Fruit fly (Drosophila melanogaster): ENCODE data around the gene CG32091.

CG32091 gene

DNA sequence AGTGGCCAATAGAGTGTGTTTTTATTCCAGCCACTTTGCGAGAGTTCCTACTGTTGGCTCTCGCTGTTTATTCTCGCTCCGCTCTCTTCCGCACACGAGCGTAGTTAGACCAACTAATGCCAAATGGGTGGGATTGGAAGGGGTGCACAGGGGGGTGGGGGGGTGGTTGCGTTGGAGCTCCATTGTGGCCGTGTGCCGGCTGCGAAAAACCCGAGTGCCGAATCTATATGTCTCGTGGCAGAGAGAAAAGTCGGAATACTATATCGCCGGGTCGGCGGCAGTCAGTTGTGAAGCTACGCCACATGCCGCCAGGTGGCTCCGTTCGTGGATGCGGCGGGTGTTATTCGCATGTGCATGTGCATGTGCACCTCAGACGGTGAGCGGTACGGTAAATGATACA lies 30.1 kb upstream of the CG32091 start (continued):
- no peak for TF ChIP-seq kah (GFP tag; optimal IDR thresholded peaks at IDR 0.05)
- 0 out of 3 replicates have a peak, but pooled peaks have one; percentile 47 for TF ChIP-seq CG11456 (GFP tag; IDR thresholded peaks at IDR 0.05)
- no peak for TF ChIP-seq Nf-YB (GFP tag; optimal IDR thresholded peaks at IDR 0.05)
- no peak for TF ChIP-seq Ssrp (tag; optimal IDR thresholded peaks at IDR 0.05)
- no peak for TF ChIP-seq CG4360 (GFP tag; IDR thresholded peaks at IDR 0.05)
- TF ChIP-seq tap (tag; optimal IDR thresholded peaks at IDR 0.05) = no peak
- no peak for TF ChIP-seq Nf-YC (tag; optimal IDR thresholded peaks at IDR 0.05)
- no peak for TF ChIP-seq zfh1 (GFP tag; IDR thresholded peaks at IDR 0.05)
- peak; percentile 31; the same call in 1 of the 2 replicates for TF ChIP-seq CG6272 (GFP tag; IDR thresholded peaks at IDR 0.05)
- peak; percentile 85 for TF ChIP-seq Deaf1 (tag; optimal IDR thresholded peaks at IDR 0.05)
- no peak for TF ChIP-seq psq (GFP tag; optimal IDR thresholded peaks at IDR 0.05)
- no peak for TF ChIP-seq chn (GFP tag; optimal IDR thresholded peaks at IDR 0.05)
- TF ChIP-seq CG34422 (GFP tag; IDR thresholded peaks at IDR 0.05) = peak; percentile 28; the same call in 1 of the 3 replicates
- no peak for TF ChIP-seq tll (GFP tag; optimal IDR thresholded peaks at IDR 0.05)
- TF ChIP-seq Hmr (GFP tag; optimal IDR thresholded peaks at IDR 0.05) = no peak
- TF ChIP-seq CG13894 (tag; optimal IDR thresholded peaks at IDR 0.05) = peak; percentile 84
- TF ChIP-seq inv (GFP tag; IDR thresholded peaks at IDR 0.05; ENCODE audit: partially characterized antibody) = no peak
- no peak for TF ChIP-seq CG17568 (GFP tag; optimal IDR thresholded peaks at IDR 0.05)
- no peak for TF ChIP-seq Ptx1 (GFP tag; IDR thresholded peaks at IDR 0.05)
- no peak for TF ChIP-seq CG3995 (GFP tag; optimal IDR thresholded peaks at IDR 0.05)
- no peak for TF ChIP-seq CG13296 (GFP tag; optimal IDR thresholded peaks at IDR 0.05)
- TF ChIP-seq CTCF (GFP tag; optimal IDR thresholded peaks at IDR 0.05) = peak; percentile 40
- TF ChIP-seq chinmo (GFP tag; IDR thresholded peaks at IDR 0.05; ENCODE audit: partially characterized antibody) = 0 out of 4 replicates have a peak, but pooled peaks have one; percentile 21
- no peak for TF ChIP-seq fd96Cb (tag; optimal IDR thresholded peaks at IDR 0.05)
- TF ChIP-seq Bgb (GFP tag; IDR thresholded peaks at IDR 0.05; ENCODE audit: partially characterized antibody) = no peak
- no peak for TF ChIP-seq CG16863 (GFP tag; optimal IDR thresholded peaks at IDR 0.05)
- TF ChIP-seq CG12299 (tag; optimal IDR thresholded peaks at IDR 0.05) = no peak
- TF ChIP-seq CG8281 (tag; optimal IDR thresholded peaks at IDR 0.05) = no peak
- TF ChIP-seq Dbx (GFP tag; IDR thresholded peaks at IDR 0.05) = 0 out of 3 replicates have a peak, but pooled peaks have one; percentile 11
- no peak for TF ChIP-seq ATbp (GFP tag; optimal IDR thresholded peaks at IDR 0.05)
- no peak for TF ChIP-seq CrebB (tag; optimal IDR thresholded peaks at IDR 0.05)
- TF ChIP-seq CG10654 (GFP tag; optimal IDR thresholded peaks at IDR 0.05) = no peak
- TF ChIP-seq CG10543 (GFP tag; optimal IDR thresholded peaks at IDR 0.05) = no peak
- TF ChIP-seq Eip74EF (GFP tag; optimal IDR thresholded peaks at IDR 0.05) = no peak
- TF ChIP-seq CG8290 (GFP tag; optimal IDR thresholded peaks at IDR 0.05) = no peak
- TF ChIP-seq CG8290 (tag; optimal IDR thresholded peaks at IDR 0.05) = no peak
- no peak for TF ChIP-seq CG5180 (GFP tag; optimal IDR thresholded peaks at IDR 0.05)
- no peak for TF ChIP-seq lola (GFP tag; optimal IDR thresholded peaks at IDR 0.05)
- TF ChIP-seq CG32767 (GFP tag; IDR thresholded peaks at IDR 0.05) = 0 out of 2 replicates have a peak, but pooled peaks have one; percentile 12
- TF ChIP-seq emc (GFP tag; optimal IDR thresholded peaks at IDR 0.05) = no peak
- no peak for TF ChIP-seq CG3281 (GFP tag; optimal IDR thresholded peaks at IDR 0.05)
- TF ChIP-seq pb (GFP tag; optimal IDR thresholded peaks at IDR 0.05) = no peak
- TF ChIP-seq onecut (GFP tag; IDR thresholded peaks at IDR 0.05) = no peak
- TF ChIP-seq Trl (optimal IDR thresholded peaks at IDR 0.05) = no peak
- no peak for TF ChIP-seq Trl (GFP tag; optimal IDR thresholded peaks at IDR 0.05)
- no peak for TF ChIP-seq Hr3 (GFP tag; optimal IDR thresholded peaks at IDR 0.05)
- TF ChIP-seq danr (GFP tag; IDR thresholded peaks at IDR 0.05) = no peak
- TF ChIP-seq ssp (GFP tag; IDR thresholded peaks at IDR 0.05) = no peak
- TF ChIP-seq mirr (GFP tag; optimal IDR thresholded peaks at IDR 0.05) = no peak
- TF ChIP-seq BtbVII (GFP tag; optimal IDR thresholded peaks at IDR 0.05) = no peak
- no peak for TF ChIP-seq HLH3B (GFP tag; IDR thresholded peaks at IDR 0.05)
- no peak for TF ChIP-seq Oaz (GFP tag; IDR thresholded peaks at IDR 0.05)
